Fruit fly (Drosophila melanogaster) whole organism, embryonic: ENCODE data around the gene CG15498.

Experiments used
- Abd-B ChIP-seq: fragments of 200-800 bp; sonication (Bioruptor generic); optimal IDR thresholded peaks from 2 replicates; lab custom pipeline; 2018; ENCODE audit warnings: missing biosample characterization, mild to moderate bottlenecking, missing genetic modification characterization, moderate library complexity
- CG10147 ChIP-seq: fragments of 200-800 bp; sonication (Bioruptor generic); optimal IDR thresholded peaks from 2 replicates; lab custom pipeline; 2019; ENCODE audit warnings: missing biosample characterization, mild to moderate bottlenecking, missing genetic modification characterization, moderate library complexity
- CG10462 ChIP-seq: fragments of 200-800 bp; sonication (Bioruptor generic); optimal IDR thresholded peaks from 2 replicates; lab custom pipeline; 2016; ENCODE audit warnings: missing biosample characterization, missing genetic modification characterization
- CG12071 ChIP-seq: fragments of 200-800 bp; sonication (Bioruptor generic); optimal IDR thresholded peaks from 3 replicates; lab custom pipeline; 2018; ENCODE audit warnings: missing biosample characterization, mild to moderate bottlenecking, missing genetic modification characterization
- CG15514 ChIP-seq: fragments of 200-800 bp; sonication (Bioruptor generic); optimal IDR thresholded peaks from 3 replicates; lab custom pipeline; 2017; ENCODE audit warnings: missing biosample characterization, missing genetic modification characterization, mild to moderate bottlenecking, moderate library complexity, missing genetic modification reagents
- CG17359 ChIP-seq: fragments of 200-800 bp; sonication (Bioruptor generic); optimal IDR thresholded peaks from 3 replicates; lab custom pipeline; 2018; ENCODE audit warnings: missing biosample characterization, mild to moderate bottlenecking, missing genetic modification characterization, moderate library complexity
- CG17385 ChIP-seq: fragments of 200-800 bp; sonication (Bioruptor generic); optimal IDR thresholded peaks from 3 replicates; lab custom pipeline; 2018; ENCODE audit warnings: missing biosample characterization, mild to moderate bottlenecking, missing genetic modification characterization
- CG17568 ChIP-seq: fragments of 200-800 bp; sonication (Bioruptor generic); optimal IDR thresholded peaks from 2 replicates; lab custom pipeline; 2018; ENCODE audit warnings: missing biosample characterization, mild to moderate bottlenecking, missing genetic modification characterization, moderate library complexity
- CG18476 ChIP-seq: fragments of 200-800 bp; sonication (Bioruptor generic); optimal IDR thresholded peaks from 2 replicates; lab custom pipeline; 2016; ENCODE audit warnings: missing biosample characterization, mild to moderate bottlenecking, missing genetic modification characterization
- CG2678 ChIP-seq: fragments of 200-800 bp; sonication (Bioruptor generic); optimal IDR thresholded peaks from 3 replicates; lab custom pipeline; 2019; ENCODE audit warnings: missing biosample characterization, mild to moderate bottlenecking, missing genetic modification characterization, moderate library complexity
- CG30431 ChIP-seq: fragments of 200-800 bp; sonication (Bioruptor generic); optimal IDR thresholded peaks from 2 replicates; lab custom pipeline; 2017; ENCODE audit warnings: missing biosample characterization, missing genetic modification characterization
- CG33557 ChIP-seq: fragments of 200-800 bp; sonication (Bioruptor generic); optimal IDR thresholded peaks from 2 replicates; lab custom pipeline; 2019; ENCODE audit warnings: missing biosample characterization, mild to moderate bottlenecking, missing genetic modification characterization, moderate library complexity
- CG3407 ChIP-seq: fragments of 200-800 bp; sonication (Bioruptor generic); optimal IDR thresholded peaks from 2 replicates; lab custom pipeline; 2018; ENCODE audit warnings: missing biosample characterization, mild to moderate bottlenecking, missing genetic modification characterization
- CG4707 ChIP-seq: fragments of 200-800 bp; sonication (Bioruptor generic); optimal IDR thresholded peaks from 2 replicates; lab custom pipeline; 2018; ENCODE audit warnings: missing biosample characterization, mild to moderate bottlenecking, missing genetic modification characterization, moderate library complexity
- CG4820 ChIP-seq: fragments of 200-800 bp; sonication (Bioruptor generic); optimal IDR thresholded peaks from 3 replicates; lab custom pipeline; 2016; ENCODE audit warnings: missing biosample characterization, missing genetic modification characterization
- CG6683 ChIP-seq: fragments of 200-800 bp; sonication (Bioruptor generic); optimal IDR thresholded peaks from 2 replicates; lab custom pipeline; 2017; ENCODE audit warnings: missing biosample characterization, mild to moderate bottlenecking, missing genetic modification characterization, missing genetic modification reagents
- CG9817 ChIP-seq: fragments of 200-800 bp; sonication (Bioruptor generic); optimal IDR thresholded peaks from 2 replicates; lab custom pipeline; 2018; ENCODE audit warnings: missing biosample characterization, mild to moderate bottlenecking, missing genetic modification characterization, moderate library complexity
- Camta ChIP-seq: fragments of 200-800 bp; sonication (Bioruptor generic); optimal IDR thresholded peaks from 2 replicates; lab custom pipeline; 2016; ENCODE audit warnings: missing biosample characterization, missing genetic modification characterization
- Chrac-16 ChIP-seq: fragments of 200-800 bp; sonication (Bioruptor generic); optimal IDR thresholded peaks from 3 replicates; lab custom pipeline; 2016; ENCODE audit warnings: missing biosample characterization, missing genetic modification characterization
- CoRest ChIP-seq: fragments of 200-800 bp; sonication (Bioruptor generic); optimal IDR thresholded peaks from 3 replicates; lab custom pipeline; 2018; ENCODE audit warnings: missing biosample characterization, mild to moderate bottlenecking, missing genetic modification characterization, moderate library complexity
- CrebB ChIP-seq: fragments of 200-800 bp; sonication (Bioruptor generic); optimal IDR thresholded peaks from 3 replicates; lab custom pipeline; 2018; ENCODE audit warnings: missing biosample characterization, mild to moderate bottlenecking, missing genetic modification characterization
- D19B ChIP-seq: fragments of 200-800 bp; sonication (Bioruptor generic); optimal IDR thresholded peaks from 2 replicates; lab custom pipeline; 2017; ENCODE audit warnings: missing biosample characterization, mild to moderate bottlenecking, missing genetic modification characterization
- Drgx ChIP-seq: fragments of 200-800 bp; sonication (Bioruptor generic); IDR thresholded peaks from 2 replicates; pipeline ENCODE4 v1.3.6; 2022; ENCODE audit warnings: missing biosample characterization, missing genetic modification characterization
- ERR ChIP-seq: fragments of 200-800 bp; sonication (Bioruptor generic); optimal IDR thresholded peaks from 2 replicates; lab custom pipeline; 2016; ENCODE audit warnings: missing biosample characterization, missing genetic modification characterization
- Ets97D ChIP-seq: fragments of 200-800 bp; sonication (Bioruptor generic); optimal IDR thresholded peaks from 3 replicates; lab custom pipeline; 2016; ENCODE audit warnings: missing biosample characterization, missing genetic modification characterization
- HmgD ChIP-seq: fragments of 200-800 bp; sonication (Bioruptor generic); optimal IDR thresholded peaks from 3 replicates; lab custom pipeline; 2016; ENCODE audit warnings: missing biosample characterization, missing genetic modification characterization
- Meics ChIP-seq: fragments of 200-800 bp; sonication (Bioruptor generic); optimal IDR thresholded peaks from 2 replicates; lab custom pipeline; 2017; ENCODE audit warnings: missing biosample characterization, mild to moderate bottlenecking, missing genetic modification characterization
- Myb ChIP-seq: fragments of 200-800 bp; sonication (Bioruptor generic); optimal IDR thresholded peaks from 2 replicates; lab custom pipeline; 2016; ENCODE audit warnings: missing biosample characterization, missing genetic modification characterization
- NC2α ChIP-seq: fragments of 200-800 bp; sonication (Bioruptor generic); optimal IDR thresholded peaks from 2 replicates; lab custom pipeline; 2016; ENCODE audit warnings: missing biosample characterization, missing genetic modification characterization
- NC2β ChIP-seq: fragments of 200-800 bp; sonication (Bioruptor generic); optimal IDR thresholded peaks from 2 replicates; lab custom pipeline; 2016; ENCODE audit warnings: missing biosample characterization, missing genetic modification characterization
- Opbp ChIP-seq: fragments of 200-800 bp; sonication (Bioruptor generic); IDR thresholded peaks from 3 replicates; pipeline ENCODE4 v1.3.6; 2022; ENCODE audit warnings: missing biosample characterization, missing genetic modification characterization; ENCODE audit not compliant: partially characterized antibody
- Optix ChIP-seq: fragments of 200-800 bp; sonication (Bioruptor generic); IDR thresholded peaks from 3 replicates; pipeline ENCODE4 v1.3.6; 2022; ENCODE audit warnings: missing biosample characterization, missing genetic modification characterization
- ab ChIP-seq: fragments of 200-800 bp; sonication (Bioruptor generic); optimal IDR thresholded peaks from 2 replicates; lab custom pipeline; 2016; ENCODE audit warnings: missing biosample characterization, missing genetic modification characterization
- caup ChIP-seq: fragments of 200-800 bp; sonication (Bioruptor generic); optimal IDR thresholded peaks from 3 replicates; lab custom pipeline; 2017; ENCODE audit warnings: missing biosample characterization, mild to moderate bottlenecking, missing genetic modification characterization, moderate library complexity; ENCODE audit not compliant: severe bottlenecking
- crp ChIP-seq, 2 experiments: fragments of 200-800 bp; sonication (Bioruptor generic); optimal IDR thresholded peaks; 2 replicates in 1 of 2; 3 replicates in 1 of 2; lab custom pipeline; 2017; ENCODE audit warnings: missing biosample characterization in 2 of 2, missing genetic modification characterization in 2 of 2, mild to moderate bottlenecking in 1 of 2, moderate library complexity in 1 of 2
- ems ChIP-seq: fragments of 200-800 bp; sonication (Bioruptor generic); optimal IDR thresholded peaks from 3 replicates; lab custom pipeline; 2016; ENCODE audit warnings: missing biosample characterization, missing genetic modification characterization
- esg ChIP-seq: fragments of 200-800 bp; sonication (Bioruptor generic); conservative IDR thresholded peaks from 2 replicates; pipeline ENCODE4 v1.3.6; 2022; ENCODE audit warnings: missing biosample characterization, missing genetic modification characterization
- eyg ChIP-seq: fragments of 200-800 bp; sonication (Bioruptor generic); optimal IDR thresholded peaks from 3 replicates; lab custom pipeline; 2016; ENCODE audit warnings: missing biosample characterization, missing genetic modification characterization
- grau ChIP-seq: fragments of 200-800 bp; optimal IDR thresholded peaks from 3 replicates; lab custom pipeline; 2019; ENCODE audit warnings: missing biosample characterization, mild to moderate bottlenecking, missing genetic modification characterization, moderate library complexity
- jumu ChIP-seq: fragments of 200-800 bp; sonication (Bioruptor generic); optimal IDR thresholded peaks from 3 replicates; lab custom pipeline; 2016; ENCODE audit warnings: missing biosample characterization, missing genetic modification characterization
- kay ChIP-seq: fragments of 200-800 bp; sonication (Bioruptor generic); optimal IDR thresholded peaks from 2 replicates; lab custom pipeline; 2016; ENCODE audit warnings: missing biosample characterization, missing genetic modification characterization
- kni ChIP-seq: fragments of 200-800 bp; sonication (Bioruptor generic); optimal IDR thresholded peaks from 3 replicates; lab custom pipeline; 2017; ENCODE audit warnings: mild to moderate bottlenecking, missing biosample characterization, missing genetic modification reagents, missing genetic modification characterization
- lbe ChIP-seq: fragments of 200-800 bp; sonication (Bioruptor generic); optimal IDR thresholded peaks from 2 replicates; lab custom pipeline; 2016; ENCODE audit warnings: missing biosample characterization, mild to moderate bottlenecking, missing genetic modification characterization
- scrt ChIP-seq: fragments of 200-800 bp; sonication (Bioruptor generic); optimal IDR thresholded peaks from 2 replicates; lab custom pipeline; 2018; ENCODE audit warnings: missing biosample characterization, mild to moderate bottlenecking, missing genetic modification characterization, moderate library complexity
- shn ChIP-seq: fragments of 200-800 bp; sonication (Bioruptor generic); optimal IDR thresholded peaks from 3 replicates; lab custom pipeline; 2016; ENCODE audit warnings: missing biosample characterization, missing genetic modification characterization
- ssp ChIP-seq: fragments of 200-800 bp; sonication (Bioruptor generic); IDR thresholded peaks from 2 replicates; pipeline ENCODE4 v1.3.6; 2022; ENCODE audit warnings: missing biosample characterization, missing genetic modification characterization
- tgo ChIP-seq: fragments of 200-800 bp; sonication (Bioruptor generic); IDR thresholded peaks from 3 replicates; pipeline ENCODE4 v1.3.6; 2022; ENCODE audit warnings: missing biosample characterization, missing genetic modification characterization
- tio ChIP-seq: fragments of 200-800 bp; sonication (Bioruptor generic); optimal IDR thresholded peaks from 2 replicates; lab custom pipeline; 2017; ENCODE audit warnings: missing biosample characterization, missing genetic modification characterization, inconsistent platforms
- wdn ChIP-seq: fragments of 200-800 bp; sonication (Bioruptor generic); IDR thresholded peaks from 2 replicates; pipeline ENCODE4 v1.3.6; 2022; ENCODE audit warnings: missing biosample characterization, missing genetic modification characterization
- z ChIP-seq: fragments of 200-800 bp; sonication (Bioruptor generic); IDR thresholded peaks from 3 replicates; pipeline ENCODE4 v1.3.6; 2022; ENCODE audit warnings: missing biosample characterization, missing genetic modification characterization

CG15498 gene

DNA sequence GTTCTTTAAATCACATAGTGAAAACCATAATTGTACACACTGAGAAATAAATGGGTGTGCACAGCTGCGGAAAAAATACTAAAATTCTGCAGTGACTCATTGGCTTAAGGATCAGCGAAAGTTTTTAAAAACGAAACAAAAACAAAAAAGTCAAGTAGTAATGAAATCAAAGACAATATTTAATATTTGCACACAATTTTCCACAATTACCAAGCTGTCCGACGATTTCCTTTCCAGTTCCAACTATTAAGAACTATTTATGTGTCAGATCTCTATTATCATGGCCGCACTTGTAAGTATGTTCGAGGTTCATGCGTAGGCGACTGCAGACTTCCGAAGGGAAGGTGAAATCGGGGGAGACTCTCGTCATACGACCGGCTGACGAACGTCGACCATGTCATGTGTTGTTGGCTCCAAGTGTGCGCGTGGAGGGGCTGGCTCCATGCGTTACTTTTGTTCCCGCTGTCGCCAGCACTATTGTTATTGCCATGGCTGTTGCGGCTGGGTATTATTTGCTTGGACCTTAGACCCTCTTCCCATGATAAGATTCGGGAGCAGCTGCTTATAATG, 46.0 kb upstream of the CG15498 start (continued):
- TF ChIP-seq z (GFP tag; lab: Robert Waterston, UW) = no peak
- TF ChIP-seq tio (GFP tag; lab: Kevin White, UChicago) = peak; percentile 57
- TF ChIP-seq ERR (GFP tag; lab: Kevin White, UChicago) = peak; percentile 34
- TF ChIP-seq CG15514 (GFP tag; lab: Kevin White, UChicago) = peak; percentile 34
- TF ChIP-seq CG4820 (GFP tag; lab: Kevin White, UChicago) = peak; percentile 60
- no peak for TF ChIP-seq wdn (GFP tag; lab: Robert Waterston, UW)
- peak; percentile 36 for TF ChIP-seq CG18476
- TF ChIP-seq HmgD (GFP tag; lab: Kevin White, UChicago) = no peak
- peak; percentile 21 for TF ChIP-seq NC2α
- peak; percentile 48 for TF ChIP-seq Abd-B (GFP tag; lab: Kevin White, UChicago)
- TF ChIP-seq D19B (GFP tag; lab: Kevin White, UChicago) = peak; percentile 57
- TF ChIP-seq eyg (GFP tag; lab: Kevin White, UChicago) = peak; percentile 25
- TF ChIP-seq CrebB = peak; percentile 16
- TF ChIP-seq Camta = peak; percentile 50
- TF ChIP-seq CG33557 (GFP tag; lab: Kevin White, UChicago) = no peak
- TF ChIP-seq kay (GFP tag; lab: Kevin White, UChicago) = peak; percentile 69
- TF ChIP-seq caup = peak; percentile 44
- no peak for TF ChIP-seq lbe (GFP tag; lab: Kevin White, UChicago)
- TF ChIP-seq Opbp (GFP tag; lab: Robert Waterston, UW) = no peak
- peak; percentile 63 for TF ChIP-seq CoRest (tag; lab: Kevin White, UChicago)
- peak; percentile 79 for TF ChIP-seq Meics (GFP tag; lab: Kevin White, UChicago)
- TF ChIP-seq NC2β (GFP tag; lab: Kevin White, UChicago) = no peak
- peak; percentile 52 for TF ChIP-seq jumu (GFP tag; lab: Kevin White, UChicago)
- TF ChIP-seq Drgx (GFP tag; lab: Robert Waterston, UW) = no peak
- TF ChIP-seq crp (GFP tag; optimal IDR thresholded peaks at IDR 0.05; lab: Kevin White, UChicago) = peak in 1 of 2 experiments; percentile 24
- TF ChIP-seq kni (GFP tag; lab: Kevin White, UChicago) = no peak
- peak; percentile 53 for TF ChIP-seq shn
- no peak for TF ChIP-seq CG4707
- TF ChIP-seq ab (GFP tag; lab: Kevin White, UChicago) = peak; percentile 42
- TF ChIP-seq CG17385 = peak; percentile 50
- TF ChIP-seq Chrac-16 (GFP tag; lab: Kevin White, UChicago) = peak; percentile 38
- peak; percentile 42 for TF ChIP-seq ems (GFP tag; lab: Kevin White, UChicago)
- TF ChIP-seq scrt (GFP tag; lab: Kevin White, UChicago) = peak; percentile 59
- TF ChIP-seq CG10147 (GFP tag; lab: Kevin White, UChicago) = peak; percentile 71
- peak; percentile 3 for TF ChIP-seq CG9817
- TF ChIP-seq CG30431 (GFP tag; lab: Kevin White, UChicago) = peak; percentile 0
- TF ChIP-seq Ets97D = peak; percentile 5
- TF ChIP-seq CG6683 (GFP tag; lab: Kevin White, UChicago) = peak; percentile 4
- peak; percentile 41 for TF ChIP-seq CG17359
- peak; percentile 13 for TF ChIP-seq CG12071 (GFP tag; lab: Kevin White, UChicago)
- TF ChIP-seq ssp = no peak
- no peak for TF ChIP-seq Optix (GFP tag; lab: Robert Waterston, UW)
- TF ChIP-seq CG2678 (tag; lab: Kevin White, UChicago) = peak; percentile 78
- peak; percentile 69 for TF ChIP-seq grau (tag; lab: Kevin White, UChicago)
- TF ChIP-seq esg (GFP tag; lab: Robert Waterston, UW) = no peak
- peak; percentile 9 for TF ChIP-seq CG10462 (GFP tag; lab: Kevin White, UChicago)
- TF ChIP-seq CG17568 (GFP tag; lab: Kevin White, UChicago) = no peak
- peak; percentile 26 for TF ChIP-seq CG3407 (GFP tag; lab: Kevin White, UChicago)
- TF ChIP-seq tgo = no peak
- peak; percentile 51 for TF ChIP-seq Myb (GFP tag; lab: Kevin White, UChicago)
